Fruit fly (Drosophila melanogaster) Kc167 (cell line): ENCODE results near the gene CycB3.

Experiments used
- Myc ChIP-seq: fragments of >200 bp; optimal IDR thresholded peaks from 2 replicates; lab custom pipeline; 2017; ENCODE audit warnings: missing external identifiers
- Sin3A ChIP-seq: fragments of >200 bp; optimal IDR thresholded peaks from 2 replicates; lab custom pipeline; 2018; ENCODE audit warnings: missing external identifiers
- h ChIP-seq: fragments of >200 bp; optimal IDR thresholded peaks from 3 replicates; lab custom pipeline; 2018; ENCODE audit warnings: missing external identifiers
- insv ChIP-seq: fragments of >200 bp; optimal IDR thresholded peaks from 3 replicates; lab custom pipeline; 2018; ENCODE audit warnings: missing external identifiers
- psq ChIP-seq: fragments of >200 bp; optimal IDR thresholded peaks from 2 replicates; lab custom pipeline; 2017; ENCODE audit warnings: missing external identifiers
- ttk ChIP-seq: sonication (Bioruptor generic); optimal IDR thresholded peaks from 2 replicates; lab custom pipeline; 2017; ENCODE audit warnings: missing external identifiers

Gene CycB3

DNA sequence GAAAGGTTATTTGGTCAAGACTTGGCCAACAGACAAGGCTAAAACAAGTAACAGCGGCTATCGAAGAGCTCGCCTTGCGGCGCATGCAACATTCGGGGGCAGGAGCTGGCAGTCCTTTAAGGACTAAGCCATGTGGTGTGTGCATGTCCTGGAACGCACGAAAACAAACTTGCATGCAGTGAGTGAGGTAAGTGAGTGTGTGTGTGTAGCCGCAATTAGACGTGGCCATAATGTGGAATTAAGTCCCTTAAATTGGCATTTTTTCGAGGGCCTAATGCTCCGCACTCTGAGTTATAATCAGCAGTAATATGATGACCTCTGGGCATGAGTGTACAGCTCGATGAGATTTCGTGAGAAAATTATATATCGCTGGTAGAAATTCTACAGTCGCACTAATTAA is 37.0 kb downstream of the CycB3 start, which contains the start of gene sosie:
sosie (plus strand) TSS at position 301 of the 400 bp plus-strand sequence.
- no peak for TF ChIP-seq Myc
- no peak for TF ChIP-seq Sin3A (lab: Kevin White, UChicago)
- no peak for TF ChIP-seq psq (lab: Kevin White, UChicago)
- TF ChIP-seq h (lab: Kevin White, UChicago), result no peak
- TF ChIP-seq insv, result no peak
- TF ChIP-seq ttk (lab: Kevin White, UChicago), result no peak

DNA sequence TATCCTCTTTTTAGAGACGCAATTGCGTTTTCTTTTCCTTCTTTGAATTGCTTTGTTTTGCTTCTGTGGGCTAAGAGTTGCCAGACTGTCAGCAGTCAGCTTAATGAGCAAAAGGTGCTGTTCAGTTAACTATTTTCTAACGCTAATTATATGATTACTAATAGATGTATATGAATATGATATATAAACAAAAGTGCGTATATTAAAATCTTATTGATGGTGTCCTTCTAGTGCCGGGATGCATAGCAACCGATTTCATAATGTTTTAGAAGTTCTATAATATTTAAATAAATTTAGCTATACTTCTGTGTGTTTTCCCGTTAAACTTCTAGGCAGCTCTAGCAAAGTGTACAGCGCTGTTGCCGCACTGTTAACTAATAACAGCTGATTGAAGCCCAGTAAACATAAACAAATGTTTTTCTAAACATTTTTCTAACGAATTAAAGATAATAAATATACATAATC is 40.7 kb downstream of the CycB3 start, which contains the start of the genes Kaz and CG43273:
Kaz (minus strand) TSS at position 73 of the 465 bp plus-strand sequence.
CG43273 (plus strand) TSS at position 415 of the 465 bp plus-strand sequence.
- TF ChIP-seq ttk (lab: Kevin White, UChicago) (no peak), Myc (no peak), insv (no peak), Sin3A (lab: Kevin White, UChicago) (no peak), h (lab: Kevin White, UChicago) (no peak), psq (lab: Kevin White, UChicago) (no peak)

DNA sequence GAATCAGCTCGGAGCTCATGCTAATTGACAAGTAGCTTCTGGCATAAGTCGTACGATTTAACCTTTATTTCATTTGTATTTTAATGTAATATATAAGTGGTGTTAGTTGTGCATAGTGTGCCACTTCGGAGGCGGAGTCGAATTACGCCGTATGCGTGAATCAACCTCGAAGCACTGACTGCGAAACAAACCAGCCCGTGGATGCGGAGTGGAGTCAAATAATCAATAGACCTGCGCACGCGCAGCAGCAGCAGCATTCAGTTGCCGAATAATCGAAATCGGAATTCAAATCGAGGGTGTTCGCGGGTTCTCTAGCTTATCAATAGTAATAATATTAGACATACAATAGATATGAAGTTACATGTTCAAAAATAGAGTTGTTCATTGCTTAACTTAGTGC is 42.4 kb downstream of the CycB3 start, which contains the start of gene RabX4:
RabX4 (minus strand) TSS at position 176 of the 400 bp plus-strand sequence.
- TF ChIP-seq psq (lab: Kevin White, UChicago), result no peak
- no peak for TF ChIP-seq Sin3A (lab: Kevin White, UChicago)

DNA sequence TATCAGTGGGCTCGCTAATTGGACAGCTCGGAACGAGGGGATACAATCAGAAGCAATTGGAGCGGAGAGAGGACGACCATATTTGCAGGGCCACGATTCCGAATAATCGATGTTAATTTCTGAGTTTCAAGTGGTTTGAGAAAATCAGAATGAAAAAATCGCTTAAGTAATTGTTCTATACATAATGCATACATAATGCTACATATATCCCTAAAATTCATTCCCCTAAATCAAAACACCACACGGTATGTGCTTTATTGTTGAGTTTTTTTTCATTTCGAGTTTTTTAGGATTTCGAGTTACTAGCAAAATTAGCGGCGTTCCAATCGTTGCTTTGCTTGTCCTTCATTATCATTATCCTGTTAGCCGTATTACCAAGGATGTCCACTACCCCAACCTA is 45.1 kb downstream of the CycB3 start, which contains the start of gene niki:
niki (minus strand) TSS at position 101 of the 400 bp plus-strand sequence.
- TF ChIP-seq insv (no peak), psq (lab: Kevin White, UChicago) (no peak), Myc (no peak), ttk (lab: Kevin White, UChicago) (no peak), Sin3A (lab: Kevin White, UChicago) (no peak), h (lab: Kevin White, UChicago) (no peak)

DNA sequence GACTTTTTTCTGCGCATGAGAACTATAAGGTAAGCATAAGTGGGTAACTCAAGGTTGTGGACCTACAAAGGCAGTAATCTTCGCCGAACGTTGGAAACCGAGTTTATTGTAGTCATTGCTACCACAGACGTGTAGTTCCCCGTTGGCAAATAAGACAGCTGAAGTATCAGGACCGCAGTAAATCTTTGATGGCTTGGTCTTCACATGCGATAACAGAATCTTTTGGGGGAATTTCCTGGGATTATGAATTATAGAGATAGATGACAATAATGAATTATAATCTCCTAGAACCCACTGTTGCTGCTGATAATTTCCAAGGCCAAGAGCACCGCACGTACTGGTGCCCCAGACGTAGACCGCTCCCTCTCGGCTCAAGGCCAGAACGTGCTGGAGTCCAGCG is 47.6 kb downstream of the CycB3 start:
- TF ChIP-seq Sin3A (lab: Kevin White, UChicago), result no peak
- no peak for TF ChIP-seq psq (lab: Kevin White, UChicago)
- TF ChIP-seq insv, result no peak
- TF ChIP-seq h (lab: Kevin White, UChicago), result no peak
- no peak for TF ChIP-seq ttk (lab: Kevin White, UChicago)
- no peak for TF ChIP-seq Myc
